Worm (Caenorhabditis elegans) whole organism, L3 larva: Measurements from ENCODE around the gene pcp-1.

Source experiments
- R02D3.7 ChIP-seq: fragments of 150-350 bp; optimal IDR thresholded peaks from 2 replicates; lab custom pipeline; 2014; ENCODE audit warnings: missing biosample characterization, missing genetic modification characterization
- aly-2 ChIP-seq: fragments of 150-350 bp; optimal IDR thresholded peaks from 2 replicates; lab custom pipeline; 2014; ENCODE audit warnings: missing biosample characterization, missing genetic modification characterization
- ama-1 ChIP-seq: fragments of 150-350 bp; optimal IDR thresholded peaks from 2 replicates; lab custom pipeline; 2018
- fos-1 ChIP-seq: fragments of 150-350 bp; optimal IDR thresholded peaks from 2 replicates; lab custom pipeline; 2014; ENCODE audit warnings: missing biosample characterization, missing genetic modification characterization
- mdl-1 ChIP-seq: fragments of 150-350 bp; optimal IDR thresholded peaks from 2 replicates; lab custom pipeline; 2014; ENCODE audit warnings: missing biosample characterization, missing genetic modification characterization
- nhr-237 ChIP-seq: fragments of 150-350 bp; optimal IDR thresholded peaks from 2 replicates; lab custom pipeline; 2014; ENCODE audit warnings: missing biosample characterization, missing genetic modification characterization
- pha-4 ChIP-seq: fragments of 150-350 bp; optimal IDR thresholded peaks from 2 replicates; lab custom pipeline; 2014; ENCODE audit warnings: missing biosample characterization, missing genetic modification reagents, missing genetic modification characterization
- pqm-1 ChIP-seq: fragments of 150-350 bp; optimal IDR thresholded peaks from 2 replicates; lab custom pipeline; 2017; ENCODE audit warnings: missing biosample characterization, missing genetic modification characterization, inconsistent platforms
- ztf-4 ChIP-seq: fragments of 150-350 bp; optimal IDR thresholded peaks from 2 replicates; lab custom pipeline; 2014; ENCODE audit warnings: missing biosample characterization, missing genetic modification characterization

DNA sequence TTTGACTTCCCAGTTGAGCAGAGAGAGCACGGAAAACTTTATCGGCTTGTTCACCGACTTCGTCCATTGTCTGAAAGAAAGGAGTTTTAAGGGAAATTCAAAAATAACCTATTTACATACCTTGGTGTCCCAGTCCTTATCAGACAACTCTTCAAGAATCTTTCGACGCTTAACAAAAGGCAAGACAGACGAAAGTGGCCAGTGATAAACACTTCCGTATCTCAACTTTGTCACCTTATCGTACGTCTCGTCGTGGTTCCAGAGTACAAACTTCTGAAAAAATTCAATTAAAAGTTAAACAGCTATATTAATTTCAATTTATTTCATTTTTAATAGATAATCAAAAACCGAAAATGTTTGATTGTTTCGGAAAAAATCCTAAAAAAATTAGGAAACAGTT, 3.5 kb downstream of the pcp-1 start:
- TF ChIP-seq mdl-1, result no peak
- no peak for TF ChIP-seq pha-4 (tag; lab: Kevin White, UChicago)
- TF ChIP-seq nhr-237, result no peak
- TF ChIP-seq ama-1 (lab: Kevin White, UChicago), result no peak
- no peak for TF ChIP-seq aly-2 (tag; lab: Kevin White, UChicago)
- no peak for TF ChIP-seq ztf-4
- no peak for TF ChIP-seq R02D3.7 (tag; lab: Kevin White, UChicago)
- peak; percentile 56 for TF ChIP-seq pqm-1
- TF ChIP-seq fos-1 (tag; lab: Kevin White, UChicago), result no peak
